Fruit fly (Drosophila melanogaster) ovary, adult (tissue): ENCODE results near the gene Hinfp.

Experiments
- CG17801 ChIP-seq: fragments of 200-800 bp; optimal IDR thresholded peaks from 2 replicates; lab custom pipeline; 2019; ENCODE audit warnings: missing biosample characterization, mild to moderate bottlenecking, missing genetic modification characterization, moderate library complexity; ENCODE audit not compliant: partially characterized antibody

Gene Hinfp

DNA sequence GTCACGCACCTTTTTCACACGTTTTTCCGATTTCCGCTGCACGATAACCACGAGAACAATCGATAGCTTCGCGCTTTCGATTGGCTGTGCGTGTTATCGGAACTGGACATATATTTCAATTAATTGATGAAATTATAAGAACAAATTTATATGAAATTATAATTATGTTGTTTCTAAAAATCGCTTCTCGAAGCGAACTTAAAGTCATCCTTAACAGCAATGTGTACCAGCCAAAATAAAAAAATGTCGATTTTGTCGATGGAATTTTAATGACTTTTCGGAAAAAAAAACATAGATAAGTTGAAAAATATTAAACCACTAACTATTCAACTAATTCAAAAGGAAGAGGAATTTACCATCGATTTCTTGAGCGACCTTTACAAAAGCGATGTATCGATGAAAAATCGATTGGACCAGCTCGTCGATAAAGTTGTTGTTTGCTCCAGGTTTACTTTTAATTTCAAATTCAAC, at the start of gene Hinfp, which contains the start of gene CG13364:
Gene Hinfp (plus strand): TSS at position 386 of the 471 bp plus-strand sequence.
Gene CG13364 (minus strand): TSS at position 47 of the 471 bp plus-strand sequence.
- TF ChIP-seq CG17801 (GFP tag; lab: Kevin White, UChicago), result peak; percentile 37

- TF ChIP-seq CG17801 (GFP tag; lab: Kevin White, UChicago), result no peak
Measured at dm6 chrX:580635-581034, 44.7 kb upstream of the Hinfp start.

dm6 chrX:581825-582224, 43.5 kb upstream of the Hinfp start, which contains the start of gene vnd:
Gene vnd, plus strand, starts transcription at chrX:582121.
- no peak for TF ChIP-seq CG17801 (GFP tag; lab: Kevin White, UChicago)

DNA sequence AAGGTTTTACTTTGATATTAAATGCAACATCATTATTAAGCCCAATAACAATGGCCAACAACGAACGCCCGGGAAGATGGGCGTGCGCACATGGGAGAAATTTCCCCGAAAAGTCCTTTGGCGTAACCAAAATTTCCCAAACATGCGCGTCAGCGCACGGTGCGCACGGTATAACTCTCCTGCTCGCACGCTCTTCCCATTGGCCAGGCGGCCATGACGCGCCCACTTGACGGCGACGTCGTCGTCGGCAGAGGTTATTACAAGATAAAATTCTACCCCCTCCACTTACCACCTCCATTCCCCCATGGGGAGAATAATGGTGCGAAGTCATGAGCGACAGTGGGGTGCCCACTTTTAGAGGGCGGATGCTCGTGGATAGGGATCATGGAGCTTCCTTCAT, 36.4 kb upstream of the Hinfp start:
- no peak for TF ChIP-seq CG17801 (GFP tag; lab: Kevin White, UChicago)

- TF ChIP-seq CG17801 (GFP tag; lab: Kevin White, UChicago), result no peak
Measured at dm6 chrX:590479-590878, 34.9 kb upstream of the Hinfp start.

DNA sequence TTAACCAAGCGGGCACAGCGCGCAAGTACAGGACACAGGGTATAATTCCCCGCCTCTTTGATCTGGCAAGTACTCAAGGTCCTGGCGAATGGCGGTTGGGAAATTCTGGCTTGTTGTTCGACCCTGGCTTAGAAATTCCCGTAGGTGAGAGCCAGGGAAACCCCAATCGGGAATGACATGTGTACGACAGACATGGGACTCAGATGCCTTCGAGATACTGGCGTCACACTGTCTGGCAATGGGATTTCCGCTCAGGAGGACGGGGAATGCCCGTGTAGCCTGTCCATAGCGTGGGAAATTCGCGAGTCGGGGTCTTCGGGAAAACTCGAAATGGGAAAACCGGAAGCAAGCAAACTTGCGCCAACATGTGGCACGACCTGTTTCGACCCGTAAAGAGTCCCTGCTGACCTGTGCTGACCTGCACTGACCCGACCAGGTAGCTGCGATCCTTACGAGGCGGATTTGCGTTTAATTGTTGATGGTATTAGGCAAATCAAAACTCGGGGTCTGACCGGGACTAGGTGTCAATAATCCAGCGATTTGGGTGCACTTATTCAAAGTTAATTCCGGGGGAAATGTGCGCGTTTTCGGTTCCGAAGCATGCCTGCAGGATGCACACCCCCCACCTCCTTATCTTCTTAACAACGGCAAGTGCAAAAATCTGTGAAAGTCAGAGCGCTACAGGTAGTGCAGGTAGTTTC, 32.6 kb upstream of the Hinfp start:
- TF ChIP-seq CG17801 (GFP tag; lab: Kevin White, UChicago), result no peak

DNA sequence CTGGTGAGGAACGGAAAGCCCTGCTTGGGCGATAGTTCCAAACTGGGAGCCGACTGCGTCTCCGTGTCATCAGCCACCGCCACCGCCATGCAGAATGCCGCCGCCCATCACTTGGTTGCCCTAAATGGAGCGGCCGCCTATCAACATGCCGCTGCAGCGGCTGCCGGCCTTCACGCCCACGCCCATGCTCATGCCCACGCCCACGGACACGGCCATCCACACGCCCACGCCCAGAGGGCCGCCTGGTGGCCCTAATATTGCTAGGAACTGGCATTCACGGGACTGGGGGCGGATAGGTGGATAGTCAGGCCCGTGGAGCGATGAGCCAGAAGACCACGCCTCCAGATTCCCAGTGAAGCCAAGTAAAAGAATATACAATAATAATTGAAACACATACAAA, 28.3 kb upstream of the Hinfp start:
- TF ChIP-seq CG17801 (GFP tag; lab: Kevin White, UChicago), result no peak

dm6 chrX:598322-599057, 26.9 kb upstream of the Hinfp start:
- TF ChIP-seq CG17801 (GFP tag; lab: Kevin White, UChicago), result no peak

dm6 chrX:599727-600126, 25.6 kb upstream of the Hinfp start:
- TF ChIP-seq CG17801 (GFP tag; lab: Kevin White, UChicago), result no peak

DNA sequence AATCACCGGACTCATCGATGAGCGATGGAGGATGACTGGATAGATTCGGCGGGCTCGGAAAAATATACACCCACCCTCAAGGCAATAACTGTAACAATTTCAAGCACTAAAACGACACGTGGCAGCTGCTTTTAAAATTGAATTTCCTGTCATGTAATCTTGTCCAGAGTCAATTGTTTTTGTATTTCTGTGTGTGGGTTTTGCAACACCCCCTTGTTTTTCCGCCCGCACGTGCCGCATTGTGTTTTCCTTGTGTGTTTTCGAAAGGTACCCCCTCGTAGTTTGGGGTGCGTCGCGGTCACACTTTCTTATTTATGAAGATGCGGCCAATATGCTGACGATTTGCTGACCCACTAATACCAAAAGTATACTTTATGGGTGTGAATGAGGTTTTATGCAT, 23.4 kb upstream of the Hinfp start:
- no peak for TF ChIP-seq CG17801 (GFP tag; lab: Kevin White, UChicago)

DNA sequence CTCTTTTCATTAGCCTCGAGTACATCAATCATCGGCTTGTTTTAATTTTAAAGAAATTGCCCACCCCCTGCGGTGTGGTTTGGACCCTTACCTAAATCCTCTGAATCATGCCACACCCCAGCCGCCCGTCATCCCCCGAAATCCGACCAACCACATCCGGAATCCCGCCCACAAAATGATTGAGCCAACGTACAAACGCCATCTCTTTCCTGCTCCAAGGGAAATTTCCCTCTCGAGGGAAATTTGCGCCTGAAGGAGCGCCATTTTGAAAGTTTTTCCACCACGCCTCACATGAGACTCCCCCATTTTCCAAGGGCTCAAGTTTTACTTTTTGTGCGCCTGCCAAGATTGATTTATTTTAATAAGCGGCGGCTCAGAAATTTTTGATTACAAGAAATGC, 15.3 kb upstream of the Hinfp start:
- no peak for TF ChIP-seq CG17801 (GFP tag; lab: Kevin White, UChicago)

DNA sequence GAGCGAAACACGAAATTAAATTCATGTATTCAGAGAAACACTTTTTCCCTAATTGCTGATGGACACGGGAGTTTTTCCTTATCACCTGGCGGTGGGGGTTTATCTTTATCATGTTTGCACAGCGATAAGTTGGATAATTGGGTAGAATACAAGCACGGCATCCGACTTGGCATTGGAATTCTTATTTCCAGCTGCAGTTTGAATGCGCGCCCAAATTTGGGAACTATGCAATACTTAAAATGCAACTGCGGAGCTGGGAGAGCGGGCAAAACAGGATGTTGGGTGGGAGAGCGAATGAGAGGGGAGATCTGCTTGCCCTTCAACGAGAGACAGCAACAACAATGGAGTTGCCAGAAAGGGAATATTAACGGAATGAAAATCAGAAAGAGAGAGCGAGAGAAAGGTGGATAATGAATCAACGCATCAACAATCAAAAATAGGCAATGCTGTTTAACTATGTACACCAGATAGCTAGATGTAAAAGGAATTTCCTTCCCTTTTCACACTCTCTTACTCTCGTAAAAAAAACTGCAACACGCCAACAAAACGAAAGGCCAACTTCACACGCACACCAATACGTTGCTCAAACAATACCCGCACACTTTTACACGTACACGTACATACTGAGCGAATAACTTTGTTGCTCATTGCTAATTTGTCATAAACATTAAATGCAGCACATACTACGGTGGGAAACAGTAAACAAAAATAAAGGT, 8.4 kb upstream of the Hinfp start:
- TF ChIP-seq CG17801 (GFP tag; lab: Kevin White, UChicago), result no peak

- no peak for TF ChIP-seq CG17801 (GFP tag; lab: Kevin White, UChicago)
Measured at dm6 chrX:617477-617795, 7.9 kb upstream of the Hinfp start.

dm6 chrX:618583-618982, 6.8 kb upstream of the Hinfp start:
- peak; percentile 48 for TF ChIP-seq CG17801 (GFP tag; lab: Kevin White, UChicago)
